Fruit fly (Drosophila melanogaster): ENCODE data around the gene pum.

Gene pum

DNA sequence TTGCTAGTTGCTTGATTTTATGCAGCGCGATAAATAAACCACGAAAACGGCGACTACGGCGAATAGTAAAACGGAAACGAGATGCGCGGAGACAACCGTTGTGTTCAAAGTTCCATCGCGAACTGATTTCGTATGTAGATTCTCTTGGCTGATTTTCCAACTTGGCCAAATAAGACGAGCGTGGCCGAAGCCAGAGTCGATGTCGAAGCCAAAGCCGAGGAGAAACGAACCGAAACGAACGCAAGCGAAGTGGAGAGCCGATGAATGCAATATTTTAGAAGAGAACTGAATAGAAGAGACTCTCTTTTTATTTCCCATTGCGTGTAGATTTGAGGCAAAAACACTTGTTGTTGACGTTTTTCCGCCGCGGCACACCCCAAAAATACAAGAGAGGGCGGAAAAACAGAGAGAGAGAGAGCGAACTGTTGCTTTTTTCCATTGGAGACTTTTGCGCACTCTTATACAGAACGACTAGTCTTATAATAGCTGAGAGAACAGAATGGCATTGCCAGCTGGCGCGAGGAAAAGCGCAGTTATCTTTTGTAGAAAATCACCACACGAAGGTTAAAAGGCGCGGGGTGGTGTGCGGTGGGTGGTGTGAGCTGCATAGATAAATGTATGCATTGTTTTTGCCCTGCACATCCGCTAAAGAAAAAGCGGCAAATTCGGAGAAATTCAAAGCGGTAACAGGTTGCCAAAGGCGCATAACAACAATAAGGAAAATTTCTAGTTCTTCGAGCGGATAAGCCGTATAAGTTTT is 79.5 kb downstream of the pum start (continued):
- TF ChIP-seq tll (GFP tag; optimal IDR thresholded peaks at IDR 0.05) = no peak
- peak; percentile 95 to 99 for TF ChIP-seq Trl (optimal IDR thresholded peaks at IDR 0.05)
- TF ChIP-seq Trl (GFP tag; optimal IDR thresholded peaks at IDR 0.05) = peak; percentile 26
- TF ChIP-seq CG7556 (GFP tag; optimal IDR thresholded peaks at IDR 0.05) = no peak
- TF ChIP-seq CG10147 (GFP tag; optimal IDR thresholded peaks at IDR 0.05) = no peak
- no peak for TF ChIP-seq tin (GFP tag; optimal IDR thresholded peaks at IDR 0.05)
- TF ChIP-seq pnt (GFP tag; optimal IDR thresholded peaks at IDR 0.05) = no peak
- TF ChIP-seq Atf6 (GFP tag; IDR thresholded peaks at IDR 0.05) = no peak
- TF ChIP-seq Dp (GFP tag; optimal IDR thresholded peaks at IDR 0.05) = no peak
- no peak for TF ChIP-seq NC2α (GFP tag; optimal IDR thresholded peaks at IDR 0.05)
- TF ChIP-seq CG4730 (GFP tag; IDR thresholded peaks at IDR 0.05) = no peak
- TF ChIP-seq exex (tag; optimal IDR thresholded peaks at IDR 0.05) = no peak
- peak; percentile 97 for TF ChIP-seq Jarid2 (GFP tag; optimal IDR thresholded peaks at IDR 0.05)
- TF ChIP-seq CG13287 (GFP tag; IDR thresholded peaks at IDR 0.05; ENCODE audit: partially characterized antibody) = peak; percentile 59
- TF ChIP-seq wek (GFP tag; optimal IDR thresholded peaks at IDR 0.05) = no peak
- TF ChIP-seq CG15073 (GFP tag; optimal IDR thresholded peaks at IDR 0.05) = no peak
- no peak for TF ChIP-seq lola (GFP tag; optimal IDR thresholded peaks at IDR 0.05)
- TF ChIP-seq CG11093 (GFP tag; IDR thresholded peaks at IDR 0.05) = no peak
- TF ChIP-seq Hr39 (optimal IDR thresholded peaks at IDR 0.05) = no peak
- no peak for TF ChIP-seq Hr51 (GFP tag; optimal IDR thresholded peaks at IDR 0.05)
- TF ChIP-seq CG17612 (GFP tag; IDR thresholded peaks at IDR 0.05) = no peak
- TF ChIP-seq pfk (GFP tag; optimal IDR thresholded peaks at IDR 0.05) = no peak
- TF ChIP-seq Side (GFP tag; optimal IDR thresholded peaks at IDR 0.05) = no peak
- no peak for TF ChIP-seq repo (GFP tag; optimal IDR thresholded peaks at IDR 0.05)
- no peak for TF ChIP-seq Xbp1 (GFP tag; optimal IDR thresholded peaks at IDR 0.05)
- TF ChIP-seq CG18262 (tag; optimal IDR thresholded peaks at IDR 0.05) = no peak
- TF ChIP-seq rib (GFP tag; IDR thresholded peaks at IDR 0.05) = no peak; the same call in 1 of the 2 replicates
- TF ChIP-seq scrt (GFP tag; optimal IDR thresholded peaks at IDR 0.05) = peak; percentile 99
- TF ChIP-seq CG8359 (GFP tag; optimal IDR thresholded peaks at IDR 0.05; ENCODE audit: borderline replicate concordance) = no peak
- TF ChIP-seq HLH4C (GFP tag; IDR thresholded peaks at IDR 0.05; ENCODE audit: partially characterized antibody) = 0 out of 3 replicates have a peak, but pooled peaks have one; percentile 24
- TF ChIP-seq CG10274 (GFP tag; optimal IDR thresholded peaks at IDR 0.05) = no peak
- no peak for TF ChIP-seq CG10565 (GFP tag; optimal IDR thresholded peaks at IDR 0.05)
- TF ChIP-seq CG8924 (tag; optimal IDR thresholded peaks at IDR 0.05) = no peak
- no peak for TF ChIP-seq MESR4 (GFP tag; optimal IDR thresholded peaks at IDR 0.05)
- TF ChIP-seq chm (GFP tag; IDR thresholded peaks at IDR 0.05) = peak; percentile 84
- no peak for TF ChIP-seq Drgx (GFP tag; IDR thresholded peaks at IDR 0.05)
- no peak for TF ChIP-seq Dip2 (GFP tag; IDR thresholded peaks at IDR 0.05)
- TF ChIP-seq CG8388 (GFP tag; optimal IDR thresholded peaks at IDR 0.05) = no peak
- TF ChIP-seq HLH3B (GFP tag; IDR thresholded peaks at IDR 0.05) = no peak
- TF ChIP-seq CG31441 (GFP tag; IDR thresholded peaks at IDR 0.05) = no peak
- TF ChIP-seq CG33557 (GFP tag; optimal IDR thresholded peaks at IDR 0.05) = no peak
- peak; percentile 56; the same call in 1 of the 2 replicates for TF ChIP-seq CG42726 (GFP tag; IDR thresholded peaks at IDR 0.05; ENCODE audit: partially characterized antibody)
- TF ChIP-seq kah (GFP tag; optimal IDR thresholded peaks at IDR 0.05) = peak; percentile 96
- no peak for TF ChIP-seq trem (tag; optimal IDR thresholded peaks at IDR 0.05)
- no peak for TF ChIP-seq CG10959 (GFP tag; IDR thresholded peaks at IDR 0.05)
- no peak for TF ChIP-seq hth (optimal IDR thresholded peaks at IDR 0.05)
- no peak for TF ChIP-seq CG12155 (GFP tag; optimal IDR thresholded peaks at IDR 0.05)
- TF ChIP-seq Eip74EF (GFP tag; optimal IDR thresholded peaks at IDR 0.05) = peak in 1 of 2 experiments; percentile 36
- TF ChIP-seq zf30C (GFP tag; optimal IDR thresholded peaks at IDR 0.05) = no peak
